Worm (Caenorhabditis elegans) whole organism, L2 larva: ENCODE results near the gene pho-12.

Source experiments
- lin-13 ChIP-seq: fragments of 150-350 bp; optimal IDR thresholded peaks from 2 replicates; lab custom pipeline; 2014; ENCODE audit warnings: missing biosample characterization, missing genetic modification reagents, missing genetic modification characterization
- lsy-2 ChIP-seq, 2 experiments: fragments of 150-350 bp in 1 of 2; sonication (generic microtip) in 1 of 2; optimal IDR thresholded peaks; 2 replicates each; lab custom pipeline; 2014 to 2017; ENCODE audit warnings: missing biosample characterization in 2 of 2, missing genetic modification characterization in 2 of 2
- mbf-1 ChIP-seq: sonication (generic microtip); optimal IDR thresholded peaks from 2 replicates; lab custom pipeline; 2017; ENCODE audit warnings: missing biosample characterization, missing genetic modification characterization
- mdl-1 ChIP-seq, 2 experiments: fragments of 150-350 bp in 1 of 2; sonication (generic microtip) in 1 of 2; optimal IDR thresholded peaks; 2 replicates each; lab custom pipeline; 2017; ENCODE audit warnings: missing biosample characterization in 2 of 2, missing genetic modification characterization in 2 of 2
- nhr-12 ChIP-seq: fragments of 150-350 bp; optimal IDR thresholded peaks from 2 replicates; lab custom pipeline; 2014; ENCODE audit warnings: missing biosample characterization, missing genetic modification characterization
- peb-1 ChIP-seq: fragments of 150-350 bp; optimal IDR thresholded peaks from 2 replicates; lab custom pipeline; 2014; ENCODE audit warnings: missing biosample characterization, missing genetic modification characterization
- unc-39 ChIP-seq: fragments of 150-350 bp; optimal IDR thresholded peaks from 2 replicates; lab custom pipeline; 2014; ENCODE audit warnings: missing biosample characterization, missing genetic modification characterization
- ztf-1 ChIP-seq: fragments of 200-800 bp; sonication (Bioruptor generic); conservative IDR thresholded peaks from 2 replicates; pipeline ENCODE4 v1.3.6; 2022; ENCODE audit warnings: missing genetic modification characterization, missing compliant biosample characterization
- ztf-11 ChIP-seq: sonication (generic microtip); optimal IDR thresholded peaks from 2 replicates; lab custom pipeline; 2017; ENCODE audit warnings: missing biosample characterization, missing genetic modification characterization

ce11 chrII:5086143-5086542 is 25.5 kb upstream of the pho-12 start:
- TF ChIP-seq lin-13, result no peak
- no peak for TF ChIP-seq mbf-1 (tag; lab: Kevin White, UChicago)
- no peak for TF ChIP-seq nhr-12 (tag; lab: Kevin White, UChicago)
- no peak for TF ChIP-seq ztf-1 (GFP tag; lab: Robert Waterston, UW)
- no peak for TF ChIP-seq lsy-2 (tag; optimal IDR thresholded peaks at IDR 0.05; lab: Kevin White, UChicago)
- no peak for TF ChIP-seq unc-39 (tag; lab: Kevin White, UChicago)
- TF ChIP-seq peb-1 (tag; lab: Kevin White, UChicago), result no peak
- no peak for TF ChIP-seq mdl-1 (tag; optimal IDR thresholded peaks at IDR 0.05; lab: Kevin White, UChicago)
- no peak for TF ChIP-seq ztf-11 (tag; lab: Kevin White, UChicago)
